Worm (Caenorhabditis elegans) whole organism, L1 larva: Measurements from ENCODE around the gene T19B10.12.
A peak's percentile ranks its signal among the peaks of the same experiment; 100 is the strongest.

Source experiments
- C34B4.2 ChIP-seq: sonication (generic microtip); optimal IDR thresholded peaks from 2 replicates; lab custom pipeline; 2017; ENCODE audit warnings: mild to moderate bottlenecking, missing genetic modification characterization, missing compliant biosample characterization
- aha-1 ChIP-seq: fragments of 150-350 bp; optimal IDR thresholded peaks from 2 replicates; lab custom pipeline; 2014; ENCODE audit warnings: missing biosample characterization, missing genetic modification characterization
- alr-1 ChIP-seq: fragments of 200-800 bp; sonication (Bioruptor generic); optimal IDR thresholded peaks from 2 replicates; lab custom pipeline; 2018; ENCODE audit warnings: borderline replicate concordance, mild to moderate bottlenecking, missing genetic modification characterization, missing compliant biosample characterization
- aly-2 ChIP-seq: fragments of 150-350 bp; optimal IDR thresholded peaks from 2 replicates; lab custom pipeline; 2014; ENCODE audit warnings: missing biosample characterization, missing genetic modification characterization
- ama-1 ChIP-seq: fragments of 150-350 bp; optimal IDR thresholded peaks from 2 replicates; lab custom pipeline; 2014
- blmp-1 ChIP-seq: fragments of 150-350 bp; optimal IDR thresholded peaks from 2 replicates; lab custom pipeline; 2014; ENCODE audit warnings: missing biosample characterization, missing genetic modification characterization
- ceh-8 ChIP-seq: fragments of 200-800 bp; sonication (Bioruptor generic); optimal IDR thresholded peaks from 2 replicates; lab custom pipeline; 2018; ENCODE audit warnings: mild to moderate bottlenecking, missing genetic modification characterization, moderate library complexity, missing compliant biosample characterization
- ceh-90 ChIP-seq: sonication (generic microtip); optimal IDR thresholded peaks from 2 replicates; lab custom pipeline; 2016; ENCODE audit warnings: missing genetic modification characterization, missing compliant biosample characterization
- ces-1 ChIP-seq: fragments of 150-350 bp; optimal IDR thresholded peaks from 2 replicates; lab custom pipeline; 2014; ENCODE audit warnings: missing biosample characterization, missing genetic modification reagents, missing genetic modification characterization
- dpl-1 ChIP-seq, 3 experiments: fragments of 150-350 bp in 2 of 3; sonication (generic microtip) in 1 of 3; optimal IDR thresholded peaks; 2 replicates each; lab custom pipeline; 2014 to 2017; ENCODE audit warnings: missing biosample characterization in 3 of 3, missing genetic modification characterization in 3 of 3, missing genetic modification reagents in 3 of 3
- efl-1 ChIP-seq, 4 experiments: fragments of 150-350 bp; optimal IDR thresholded peaks in 3 of 4; peaks in 1 of 4; 1 replicate in 1 of 4; 2 replicates in 3 of 4; lab custom pipeline; 2014; ENCODE audit warnings: missing biosample characterization in 2 of 4, missing genetic modification characterization in 2 of 4, missing genetic modification reagents in 2 of 4
- egl-13 ChIP-seq: sonication (generic microtip); optimal IDR thresholded peaks from 2 replicates; lab custom pipeline; 2016; ENCODE audit warnings: missing genotype, missing genetic modification reagents, missing genetic modification characterization, missing compliant biosample characterization
- egl-27 ChIP-seq, 2 experiments: fragments of 150-350 bp in 1 of 2; sonication (generic microtip); optimal IDR thresholded peaks; 3 replicates each; lab custom pipeline; 2017 to 2018; ENCODE audit warnings: missing biosample characterization in 2 of 2, missing genetic modification characterization in 2 of 2, missing genetic modification reagents in 2 of 2
- elt-2 ChIP-seq: sonication (generic microtip); optimal IDR thresholded peaks from 2 replicates; lab custom pipeline; 2016; ENCODE audit warnings: missing genetic modification characterization, mild to moderate bottlenecking, inconsistent platforms, missing compliant biosample characterization, missing genetic modification reagents
- ets-5 ChIP-seq: fragments of 200-800 bp; sonication (Bioruptor generic); IDR thresholded peaks from 2 replicates; pipeline ENCODE4 v1.3.6; 2022; ENCODE audit warnings: missing genetic modification characterization, missing compliant biosample characterization
- fkh-4 ChIP-seq: sonication (generic microtip); optimal IDR thresholded peaks from 2 replicates; lab custom pipeline; 2016; ENCODE audit warnings: missing compliant biosample characterization, missing genetic modification characterization, borderline replicate concordance
- fkh-8 ChIP-seq: sonication (generic microtip); optimal IDR thresholded peaks from 2 replicates; lab custom pipeline; 2016; ENCODE audit warnings: mild to moderate bottlenecking, missing genetic modification characterization, missing compliant biosample characterization
- hlh-17 ChIP-seq: fragments of 200-800 bp; sonication (Bioruptor generic); optimal IDR thresholded peaks from 2 replicates; lab custom pipeline; 2018; ENCODE audit warnings: missing genetic modification characterization, mild to moderate bottlenecking, missing compliant biosample characterization, moderate library complexity, borderline replicate concordance
- hlh-4 ChIP-seq: sonication (generic microtip); optimal IDR thresholded peaks from 2 replicates; lab custom pipeline; 2016; ENCODE audit warnings: mild to moderate bottlenecking, missing genetic modification characterization, missing compliant biosample characterization
- jun-1 ChIP-seq: fragments of 150-350 bp; optimal IDR thresholded peaks from 2 replicates; lab custom pipeline; 2014; ENCODE audit warnings: missing biosample characterization, missing genetic modification reagents, missing genetic modification characterization
- lin-39 ChIP-seq: fragments of 150-350 bp; optimal IDR thresholded peaks from 2 replicates; lab custom pipeline; 2014; ENCODE audit warnings: missing biosample characterization, missing genetic modification reagents, missing genetic modification characterization
- lir-3 ChIP-seq: sonication (generic microtip); optimal IDR thresholded peaks from 2 replicates; lab custom pipeline; 2016; ENCODE audit warnings: mild to moderate bottlenecking, missing genetic modification characterization, moderate library complexity, missing compliant biosample characterization; ENCODE audit not compliant: poor library complexity
- lsy-2 ChIP-seq, 2 experiments: fragments of 150-350 bp; optimal IDR thresholded peaks; 2 replicates each; lab custom pipeline; 2014; ENCODE audit warnings: missing biosample characterization in 2 of 2, missing genetic modification characterization in 2 of 2
- mep-1 ChIP-seq: fragments of 150-350 bp; optimal IDR thresholded peaks from 2 replicates; lab custom pipeline; 2014; ENCODE audit warnings: missing biosample characterization, missing genetic modification characterization
- nhr-11 ChIP-seq: fragments of 150-350 bp; optimal IDR thresholded peaks from 2 replicates; lab custom pipeline; 2014; ENCODE audit warnings: missing biosample characterization, missing genetic modification characterization
- nhr-19 ChIP-seq: fragments of 200-800 bp; sonication (Bioruptor generic); conservative IDR thresholded peaks from 2 replicates; pipeline ENCODE4 v1.3.6; 2022; ENCODE audit warnings: missing genetic modification characterization, missing compliant biosample characterization
- nhr-20 ChIP-seq: sonication (generic microtip); optimal IDR thresholded peaks from 2 replicates; lab custom pipeline; 2016; ENCODE audit warnings: mild to moderate bottlenecking, missing genetic modification characterization, missing compliant biosample characterization
- nhr-237 ChIP-seq: fragments of 150-350 bp; optimal IDR thresholded peaks from 2 replicates; lab custom pipeline; 2014; ENCODE audit warnings: missing biosample characterization, missing genetic modification characterization
- nhr-47 ChIP-seq: sonication (generic microtip); optimal IDR thresholded peaks from 2 replicates; lab custom pipeline; 2016; ENCODE audit warnings: mild to moderate bottlenecking, missing genetic modification characterization, moderate library complexity, missing compliant biosample characterization
- nhr-77 ChIP-seq: fragments of 150-350 bp; optimal IDR thresholded peaks from 2 replicates; lab custom pipeline; 2014; ENCODE audit warnings: missing biosample characterization, missing genetic modification characterization
- nhr-84 ChIP-seq: sonication (generic microtip); optimal IDR thresholded peaks from 2 replicates; lab custom pipeline; 2017; ENCODE audit warnings: missing biosample characterization, missing genetic modification characterization
- nhr-85 ChIP-seq: sonication (generic microtip); peaks from one replicate; lab custom pipeline; 2016; ENCODE audit warnings: missing genetic modification characterization, inconsistent platforms, missing compliant biosample characterization
- nhr-90 ChIP-seq: sonication (generic microtip); optimal IDR thresholded peaks from 2 replicates; lab custom pipeline; 2016; ENCODE audit warnings: mild to moderate bottlenecking, missing genetic modification characterization, missing compliant biosample characterization; ENCODE audit not compliant: poor library complexity
- rnt-1 ChIP-seq: sonication (generic microtip); optimal IDR thresholded peaks from 2 replicates; lab custom pipeline; 2016; ENCODE audit warnings: mild to moderate bottlenecking, missing genetic modification characterization, moderate library complexity, missing compliant biosample characterization
- snpc-4 ChIP-seq: fragments of 150-350 bp; optimal IDR thresholded peaks from 2 replicates; lab custom pipeline; 2014; ENCODE audit warnings: missing biosample characterization, missing genetic modification characterization
- sox-4 ChIP-seq: sonication (generic microtip); optimal IDR thresholded peaks from 2 replicates; lab custom pipeline; 2016; ENCODE audit warnings: missing genetic modification characterization, missing compliant biosample characterization
- sptf-1 ChIP-seq: fragments of 150-350 bp; optimal IDR thresholded peaks from 2 replicates; lab custom pipeline; 2014; ENCODE audit warnings: missing biosample characterization, missing genetic modification characterization
- sup-37 ChIP-seq: fragments of 200-800 bp; sonication (Bioruptor generic); optimal IDR thresholded peaks from 2 replicates; lab custom pipeline; 2018; ENCODE audit warnings: mild to moderate bottlenecking, missing genetic modification characterization, missing compliant biosample characterization
- tbx-2 ChIP-seq: sonication (generic microtip); optimal IDR thresholded peaks from 2 replicates; lab custom pipeline; 2016; ENCODE audit warnings: missing genetic modification characterization, missing compliant biosample characterization
- unc-130 ChIP-seq: fragments of 150-350 bp; optimal IDR thresholded peaks from 2 replicates; lab custom pipeline; 2017; ENCODE audit warnings: missing biosample characterization, missing genetic modification characterization, inconsistent platforms
- unc-98 ChIP-seq: fragments of 200-800 bp; sonication (Bioruptor generic); IDR thresholded peaks from 2 replicates; pipeline ENCODE4 v1.3.6; 2022; ENCODE audit warnings: missing genetic modification characterization, missing compliant biosample characterization
- zag-1 ChIP-seq: fragments of 150-350 bp; optimal IDR thresholded peaks from 2 replicates; lab custom pipeline; 2014; ENCODE audit warnings: missing biosample characterization, missing genetic modification characterization

Gene T19B10.12

ce11 chrV:11228653-11229173 lies 22.1 kb upstream of the T19B10.12 start, which contains the start of gene pqn-70 (continued):
- TF ChIP-seq aly-2 (tag; lab: Kevin White, UChicago) (peak; percentile 25), nhr-47 (tag; lab: Kevin White, UChicago) (peak; percentile 88), fkh-8 (tag; lab: Kevin White, UChicago) (peak; percentile 74)

ce11 chrV:11231177-11231576 lies 19.7 kb upstream of the T19B10.12 start:
- TF ChIP-seq nhr-90 (no peak), efl-1 (optimal IDR thresholded peaks at IDR 0.05; lab: Kevin White, UChicago) (no peak), efl-1 (GFP tag; optimal IDR thresholded peaks at IDR 0.05 in 1 of 2; lab: Kevin White, UChicago) (peak in 1 of 2 experiments; percentile 2), blmp-1 (tag; lab: Kevin White, UChicago) (peak; percentile 80)

- no peak for TF ChIP-seq nhr-19 (GFP tag; lab: Robert Waterston, UW)
- TF ChIP-seq blmp-1 (tag; lab: Kevin White, UChicago): peak; percentile 18
- TF ChIP-seq, all 84 proteins: peak for 1
Measured at ce11 chrV:11234350-11234749, 16.5 kb upstream of the T19B10.12 start, which contains the start of gene T19B10.5. Gene T19B10.5 (plus strand): TSS chrV:11234650.

DNA sequence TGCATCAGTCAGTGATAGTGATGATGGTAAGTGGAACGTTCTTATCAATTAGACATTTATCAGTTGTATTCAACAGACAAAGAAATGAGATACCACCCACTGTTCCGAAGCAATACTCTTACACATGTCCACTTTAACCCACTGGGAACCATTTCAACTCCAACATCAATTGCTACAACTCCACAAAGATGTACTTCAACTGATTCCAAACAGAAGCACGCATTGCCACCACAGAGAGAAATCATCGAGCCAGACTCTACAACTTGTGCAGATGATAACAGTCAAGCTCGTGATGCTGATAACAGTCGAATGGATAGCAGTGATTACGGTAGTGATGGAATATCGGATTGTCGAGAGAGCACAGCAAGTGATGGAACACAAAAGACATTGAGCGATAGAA lies 15.0 kb upstream of the T19B10.12 start:
- TF ChIP-seq elt-2 (peak; percentile 96), rnt-1 (tag; lab: Kevin White, UChicago) (no peak), ceh-8 (GFP tag; lab: Kevin White, UChicago) (no peak), efl-1 (optimal IDR thresholded peaks at IDR 0.05; lab: Kevin White, UChicago) (no peak), efl-1 (GFP tag; optimal IDR thresholded peaks at IDR 0.05 in 1 of 2; lab: Kevin White, UChicago) (peak in 1 of 2 experiments; percentile 74)

DNA sequence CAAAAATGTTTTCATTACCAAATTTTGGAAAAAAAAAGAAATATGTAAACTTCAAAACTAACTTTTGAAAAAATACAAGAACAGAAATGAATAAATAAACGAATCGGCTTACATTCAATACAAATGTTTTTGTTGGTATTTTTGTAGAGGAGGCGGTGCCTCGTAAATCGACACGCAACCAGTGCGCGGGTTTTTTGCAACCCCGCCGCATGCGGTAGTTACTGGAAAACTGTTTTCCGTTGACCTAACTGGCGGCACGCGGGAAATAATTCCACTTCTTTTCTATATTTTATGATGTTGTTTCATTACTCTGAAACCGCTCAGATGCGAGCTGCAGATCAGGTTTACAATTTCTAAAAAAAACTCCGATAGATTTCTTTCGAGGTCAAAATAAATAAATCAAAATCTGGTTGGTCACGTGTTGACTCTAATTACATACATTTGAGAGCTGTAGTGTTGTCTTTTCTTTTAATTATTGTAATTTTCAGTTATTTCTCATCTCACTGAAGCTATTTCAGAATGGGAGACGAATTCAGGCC lies 11.6 kb upstream of the T19B10.12 start, which contains the start of the genes dvc-1 and ima-1:
TSS of gene dvc-1 (minus strand) at position 145 of the 539 bp plus-strand sequence.
TSS of gene ima-1 (plus strand) at position 489 of the 539 bp plus-strand sequence.
- TF ChIP-seq unc-130 (tag; lab: Kevin White, UChicago): peak; percentile 18
- TF ChIP-seq ceh-90 (tag; lab: Kevin White, UChicago): no peak
- no peak for TF ChIP-seq ets-5 (GFP tag; lab: Robert Waterston, UW)
- TF ChIP-seq lir-3 (tag; lab: Kevin White, UChicago): peak; percentile 50
- no peak for TF ChIP-seq C34B4.2 (tag; lab: Kevin White, UChicago)
- TF ChIP-seq unc-98: no peak
- peak; percentile 7 for TF ChIP-seq nhr-237 (tag; lab: Kevin White, UChicago)
- TF ChIP-seq fkh-8 (tag; lab: Kevin White, UChicago): no peak
- no peak for TF ChIP-seq zag-1 (tag; lab: Kevin White, UChicago)
- TF ChIP-seq lin-39 (tag; lab: Kevin White, UChicago): peak; percentile 42
- TF ChIP-seq ama-1 (lab: Kevin White, UChicago): no peak
- peak; percentile 24 for TF ChIP-seq nhr-77
- peak; percentile 76 for TF ChIP-seq nhr-85 (tag; lab: Kevin White, UChicago)
- TF ChIP-seq egl-13 (tag; lab: Kevin White, UChicago): no peak
- TF ChIP-seq sox-4 (tag; lab: Kevin White, UChicago): no peak
- no peak for TF ChIP-seq nhr-11 (tag; lab: Kevin White, UChicago)
- peak; percentile 52 for TF ChIP-seq jun-1
- TF ChIP-seq sptf-1 (tag; lab: Kevin White, UChicago): no peak
- TF ChIP-seq alr-1 (tag; lab: Kevin White, UChicago): no peak
- TF ChIP-seq efl-1 (optimal IDR thresholded peaks at IDR 0.05; lab: Kevin White, UChicago): peak; percentile 67 to 69
- TF ChIP-seq efl-1 (GFP tag; optimal IDR thresholded peaks at IDR 0.05 in 1 of 2; lab: Kevin White, UChicago): peak; percentile 56 to 97
- no peak for TF ChIP-seq hlh-4 (tag; lab: Kevin White, UChicago)
- TF ChIP-seq ces-1: no peak
- no peak for TF ChIP-seq nhr-84 (tag; lab: Kevin White, UChicago)
- TF ChIP-seq egl-27 (tag; optimal IDR thresholded peaks at IDR 0.05; lab: Kevin White, UChicago): no peak
- TF ChIP-seq snpc-4 (tag; lab: Kevin White, UChicago): peak; percentile 42
- no peak for TF ChIP-seq fkh-4 (tag; lab: Kevin White, UChicago)
- TF ChIP-seq mep-1: no peak
- peak; percentile 63 to 70 for TF ChIP-seq lsy-2 (tag; optimal IDR thresholded peaks at IDR 0.05; lab: Kevin White, UChicago)
- TF ChIP-seq hlh-17 (GFP tag; lab: Kevin White, UChicago): no peak
- peak; percentile 71 for TF ChIP-seq nhr-20
- peak; percentile 36 to 68 (median 62) for TF ChIP-seq dpl-1 (GFP tag; optimal IDR thresholded peaks at IDR 0.05; lab: Kevin White, UChicago)
- TF ChIP-seq tbx-2: peak; percentile 51
- no peak for TF ChIP-seq sup-37 (GFP tag; lab: Kevin White, UChicago)
- TF ChIP-seq aha-1: no peak
